Worm (Caenorhabditis elegans) whole organism, young adult: ENCODE measurements around the gene grk-1.
A peak's percentile ranks its signal among the peaks of the same experiment; 100 is the strongest.

Source experiments
- B0261.1 ChIP-seq: sonication (generic microtip); optimal IDR thresholded peaks from 2 replicates; lab custom pipeline; 2016; ENCODE audit warnings: mild to moderate bottlenecking, missing genetic modification characterization, moderate library complexity, missing compliant biosample characterization
- D2030.7 ChIP-seq: fragments of 200-800 bp; sonication (Bioruptor generic); IDR thresholded peaks from 2 replicates; pipeline ENCODE4 v1.3.6; 2022; ENCODE audit warnings: missing genetic modification reagents, missing genetic modification characterization, missing compliant biosample characterization
- F10E7.11 ChIP-seq: sonication (generic microtip); optimal IDR thresholded peaks from 2 replicates; lab custom pipeline; 2017; ENCODE audit warnings: mild to moderate bottlenecking, missing genetic modification characterization, moderate library complexity, missing compliant biosample characterization
- F39B2.1 ChIP-seq: fragments of 200-800 bp; sonication (Bioruptor generic); IDR thresholded peaks from 2 replicates; pipeline ENCODE4 v1.3.6; 2022; ENCODE audit warnings: missing genetic modification reagents, missing genetic modification characterization, missing compliant biosample characterization
- K12H6.12 ChIP-seq: fragments of 200-800 bp; sonication (Bioruptor generic); optimal IDR thresholded peaks from 2 replicates; lab custom pipeline; 2018; ENCODE audit warnings: mild to moderate bottlenecking, missing genetic modification characterization, missing compliant biosample characterization
- T26A5.8 ChIP-seq: sonication (generic microtip); optimal IDR thresholded peaks from 2 replicates; lab custom pipeline; 2016; ENCODE audit warnings: missing genetic modification characterization, missing compliant biosample characterization
- Y53F4B.3 ChIP-seq: fragments of 200-800 bp; sonication (Bioruptor generic); IDR thresholded peaks from 2 replicates; pipeline ENCODE4 v1.3.6; 2022; ENCODE audit warnings: missing genetic modification reagents, missing genetic modification characterization, missing compliant biosample characterization
- Y56A3A.18 ChIP-seq: fragments of 200-800 bp; sonication (Bioruptor generic); IDR thresholded peaks from 2 replicates; pipeline ENCODE4 v1.3.6; 2022; ENCODE audit warnings: missing genetic modification reagents, missing genetic modification characterization, missing compliant biosample characterization
- Y79H2A.3 ChIP-seq: fragments of 200-800 bp; sonication (Bioruptor generic); conservative IDR thresholded peaks from 2 replicates; pipeline ENCODE4 v1.3.6; 2022; ENCODE audit warnings: missing genetic modification reagents, missing genetic modification characterization, missing compliant biosample characterization
- Y95B8A.8 ChIP-seq: fragments of 200-800 bp; sonication (Bioruptor generic); IDR thresholded peaks from 2 replicates; pipeline ENCODE4 v1.3.6; 2022; ENCODE audit warnings: missing genetic modification reagents, missing genetic modification characterization, missing compliant biosample characterization
- ZK185.1 ChIP-seq: sonication (generic microtip); optimal IDR thresholded peaks from 2 replicates; lab custom pipeline; 2016; ENCODE audit warnings: mild to moderate bottlenecking, missing genetic modification characterization, missing compliant biosample characterization; ENCODE audit not compliant: poor library complexity, severe bottlenecking
- ama-1 ChIP-seq, 3 experiments: fragments of 150-350 bp in 1 of 3; sonication (generic microtip) in 2 of 3; optimal IDR thresholded peaks; 2 replicates each; lab custom pipeline; 2014 to 2018; ENCODE audit warnings: missing biosample characterization in 2 of 3, missing genetic modification characterization in 2 of 3, missing genetic modification reagents in 2 of 3
- aptf-3 ChIP-seq: fragments of 200-800 bp; sonication (Bioruptor generic); IDR thresholded peaks from 2 replicates; pipeline ENCODE4 v1.3.6; 2022; ENCODE audit warnings: missing genetic modification characterization, missing compliant biosample characterization
- athp-1 ChIP-seq: sonication (generic microtip); optimal IDR thresholded peaks from 2 replicates; lab custom pipeline; 2017; ENCODE audit warnings: mild to moderate bottlenecking, missing genetic modification characterization, missing compliant biosample characterization
- bed-1 ChIP-seq: fragments of 200-800 bp; sonication (Bioruptor generic); IDR thresholded peaks from 2 replicates; pipeline ENCODE4 v1.3.6; 2022; ENCODE audit warnings: missing genetic modification reagents, missing genetic modification characterization, missing compliant biosample characterization
- bed-2 ChIP-seq: fragments of 200-800 bp; sonication (Bioruptor generic); IDR thresholded peaks from 2 replicates; pipeline ENCODE4 v1.3.6; 2022; ENCODE audit warnings: missing genetic modification reagents, missing genetic modification characterization, missing compliant biosample characterization
- ceh-27 ChIP-seq: fragments of 200-800 bp; sonication (Bioruptor generic); optimal IDR thresholded peaks from 2 replicates; lab custom pipeline; 2018; ENCODE audit warnings: mild to moderate bottlenecking, missing genetic modification characterization, moderate library complexity, missing compliant biosample characterization
- ceh-40 ChIP-seq: fragments of 200-800 bp; sonication (Bioruptor generic); IDR thresholded peaks from 2 replicates; pipeline ENCODE4 v1.3.6; 2022; ENCODE audit warnings: missing genetic modification characterization, missing compliant biosample characterization
- dpl-1 ChIP-seq: fragments of 150-350 bp; optimal IDR thresholded peaks from 2 replicates; lab custom pipeline; 2014; ENCODE audit warnings: missing biosample characterization, missing genetic modification reagents, missing genetic modification characterization
- egl-44 ChIP-seq: fragments of 200-800 bp; sonication (Bioruptor generic); IDR thresholded peaks from 2 replicates; pipeline ENCODE4 v1.3.6; 2022; ENCODE audit warnings: missing genetic modification reagents, missing genetic modification characterization, missing compliant biosample characterization
- gei-17 ChIP-seq: fragments of 200-800 bp; sonication (Bioruptor generic); optimal IDR thresholded peaks from 2 replicates; lab custom pipeline; 2018; ENCODE audit warnings: mild to moderate bottlenecking, missing genetic modification characterization, missing compliant biosample characterization
- hmg-1.2 ChIP-seq: fragments of 200-800 bp; sonication (Bioruptor generic); IDR thresholded peaks from 2 replicates; pipeline ENCODE4 v1.3.6; 2022; ENCODE audit warnings: missing genetic modification reagents, missing genetic modification characterization, missing compliant biosample characterization
- hrde-1 ChIP-seq: sonication (generic microtip); optimal IDR thresholded peaks from 2 replicates; lab custom pipeline; 2016; ENCODE audit warnings: missing genetic modification characterization, mild to moderate bottlenecking, missing compliant biosample characterization, moderate library complexity, missing genotype, missing genetic modification reagents, borderline replicate concordance
- lin-26 ChIP-seq: fragments of 200-800 bp; sonication (Bioruptor generic); IDR thresholded peaks from 2 replicates; pipeline ENCODE4 v1.3.6; 2022; ENCODE audit warnings: missing genetic modification reagents, missing genetic modification characterization, missing compliant biosample characterization
- lin-40 ChIP-seq: sonication (generic microtip); optimal IDR thresholded peaks from 2 replicates; lab custom pipeline; 2016; ENCODE audit warnings: missing genetic modification characterization, mild to moderate bottlenecking, missing compliant biosample characterization, missing genotype, missing genetic modification reagents
- madf-3 ChIP-seq: fragments of 200-800 bp; sonication (Bioruptor generic); IDR thresholded peaks from 2 replicates; pipeline ENCODE4 v1.3.6; 2022; ENCODE audit warnings: missing genetic modification reagents, missing genetic modification characterization, missing compliant biosample characterization
- mes-4 ChIP-seq: sonication (generic microtip); optimal IDR thresholded peaks from 2 replicates; lab custom pipeline; 2016; ENCODE audit warnings: missing genotype, missing genetic modification characterization, missing compliant biosample characterization
- nfya-2 ChIP-seq: fragments of 200-800 bp; sonication (Bioruptor generic); IDR thresholded peaks from 2 replicates; pipeline ENCODE4 v1.3.6; 2022; ENCODE audit warnings: missing genetic modification reagents, missing genetic modification characterization, missing compliant biosample characterization
- nhr-179 ChIP-seq: sonication (generic microtip); optimal IDR thresholded peaks from 2 replicates; lab custom pipeline; 2016; ENCODE audit warnings: mild to moderate bottlenecking, missing genetic modification characterization, missing compliant biosample characterization
- nhr-27 ChIP-seq: fragments of 200-800 bp; sonication (Bioruptor generic); optimal IDR thresholded peaks from 2 replicates; lab custom pipeline; 2018; ENCODE audit warnings: mild to moderate bottlenecking, missing genetic modification characterization, moderate library complexity, missing compliant biosample characterization
- nhr-80 ChIP-seq: sonication (generic microtip); optimal IDR thresholded peaks from 2 replicates; lab custom pipeline; 2016; ENCODE audit warnings: missing genetic modification characterization, missing compliant biosample characterization
- pbrm-1 ChIP-seq: fragments of 200-800 bp; sonication (Bioruptor generic); IDR thresholded peaks from 2 replicates; pipeline ENCODE4 v1.3.6; 2022; ENCODE audit warnings: missing genetic modification reagents, missing genetic modification characterization, missing compliant biosample characterization
- rcor-1 ChIP-seq: fragments of 200-800 bp; sonication (Bioruptor generic); IDR thresholded peaks from 2 replicates; pipeline ENCODE4 v1.3.6; 2022; ENCODE audit warnings: missing genetic modification reagents, missing genetic modification characterization, missing compliant biosample characterization
- rec-8 ChIP-seq, 2 experiments: sonication (generic microtip); optimal IDR thresholded peaks; 2 replicates each; lab custom pipeline; 2016; ENCODE audit warnings: mild to moderate bottlenecking in 2 of 2, missing genetic modification characterization in 2 of 2, missing genetic modification reagents in 2 of 2, missing genotype in 2 of 2, missing biosample characterization in 1 of 2, missing compliant biosample characterization in 1 of 2, moderate library complexity in 1 of 2
- rpc-1 ChIP-seq, 2 experiments: fragments of 150-350 bp in 1 of 2; sonication (generic microtip) in 1 of 2; optimal IDR thresholded peaks; 2 replicates each; lab custom pipeline; 2014 to 2018; ENCODE audit warnings: missing biosample characterization in 1 of 2, missing genetic modification characterization in 1 of 2, missing genetic modification reagents in 1 of 2, missing genotype in 1 of 2
- snpc-3.4 ChIP-seq: sonication (generic microtip); optimal IDR thresholded peaks from 2 replicates; lab custom pipeline; 2017; ENCODE audit warnings: missing genetic modification characterization, mild to moderate bottlenecking, missing compliant biosample characterization, antibody characterized with exemption, moderate library complexity, missing genotype, missing genetic modification reagents
- snpc-4 ChIP-seq, 5 experiments: fragments of 150-350 bp in 1 of 5; sonication (generic microtip) in 4 of 5; optimal IDR thresholded peaks; 2 replicates each; lab custom pipeline; 2014 to 2018; ENCODE audit warnings: missing genetic modification characterization in 5 of 5, missing biosample characterization in 3 of 5, antibody characterized with exemption in 2 of 5, mild to moderate bottlenecking in 2 of 5, missing compliant biosample characterization in 2 of 5, missing genotype in 2 of 5, moderate library complexity in 2 of 5, missing genetic modification reagents in 1 of 5
- tbp1 ChIP-seq: fragments of 200-800 bp; sonication (Bioruptor generic); optimal IDR thresholded peaks from 2 replicates; lab custom pipeline; 2018; ENCODE audit warnings: mild to moderate bottlenecking, missing genetic modification characterization, missing compliant biosample characterization
- tlf-1 ChIP-seq: fragments of 200-800 bp; sonication (Bioruptor generic); optimal IDR thresholded peaks from 2 replicates; lab custom pipeline; 2018; ENCODE audit warnings: mild to moderate bottlenecking, missing genetic modification characterization, missing compliant biosample characterization
- unc-130 ChIP-seq: sonication (generic microtip); optimal IDR thresholded peaks from 2 replicates; lab custom pipeline; 2016; ENCODE audit warnings: missing genetic modification reagents, missing genetic modification characterization, missing compliant biosample characterization
- zim-3 ChIP-seq: sonication (generic microtip); optimal IDR thresholded peaks from 2 replicates; lab custom pipeline; 2017; ENCODE audit warnings: mild to moderate bottlenecking, missing genetic modification characterization, moderate library complexity, missing compliant biosample characterization
- ztf-18 ChIP-seq: sonication (generic microtip); optimal IDR thresholded peaks from 2 replicates; lab custom pipeline; 2016; ENCODE audit warnings: missing genotype, mild to moderate bottlenecking, missing genetic modification characterization, missing compliant biosample characterization
- ztf-25 ChIP-seq: fragments of 200-800 bp; sonication (Bioruptor generic); IDR thresholded peaks from 2 replicates; pipeline ENCODE4 v1.3.6; 2022; ENCODE audit warnings: missing genetic modification reagents, missing genetic modification characterization, missing compliant biosample characterization
- ztf-26 ChIP-seq: sonication (generic microtip); optimal IDR thresholded peaks from 2 replicates; lab custom pipeline; 2017; ENCODE audit warnings: missing genetic modification characterization, missing compliant biosample characterization
- ztf-28 ChIP-seq: fragments of 200-800 bp; sonication (Bioruptor generic); IDR thresholded peaks from 2 replicates; pipeline ENCODE4 v1.3.6; 2022; ENCODE audit warnings: missing genetic modification reagents, missing genetic modification characterization, missing compliant biosample characterization
- ztf-6 ChIP-seq: fragments of 200-800 bp; sonication (Bioruptor generic); IDR thresholded peaks from 2 replicates; pipeline ENCODE4 v1.3.6; 2022; ENCODE audit warnings: missing genetic modification reagents, missing genetic modification characterization, missing compliant biosample characterization

The grk-1 gene

ce11 chrX:10017975-10018654, 19.1 kb upstream of the grk-1 start, which contains the start of gene F19C6.4:
TSS of gene F19C6.4 (minus strand) at chrX:10018025.
- TF ChIP-seq rpc-1 (optimal IDR thresholded peaks at IDR 0.05; lab: Kevin White, UChicago) (peak; percentile 84), rpc-1 (tag; optimal IDR thresholded peaks at IDR 0.05; lab: Kevin White, UChicago) (peak; percentile 91), T26A5.8 (tag; lab: Kevin White, UChicago) (no peak), ceh-40 (GFP tag; lab: Robert Waterston, UW) (peak; percentile 77), gei-17 (GFP tag; lab: Kevin White, UChicago) (no peak), lin-40 (tag; lab: Kevin White, UChicago) (no peak), K12H6.12 (tag; lab: Kevin White, UChicago) (no peak), rec-8 (tag; optimal IDR thresholded peaks at IDR 0.05; lab: Kevin White, UChicago) (peak in 1 of 2 experiments; percentile 65), bed-1 (no peak), nhr-80 (tag; lab: Kevin White, UChicago) (peak; percentile 11), F10E7.11 (tag; lab: Kevin White, UChicago) (no peak), ztf-6 (no peak), snpc-4 (GFP tag; optimal IDR thresholded peaks at IDR 0.05; lab: Kevin White, UChicago) (peak; percentile 56), snpc-4 (tag; optimal IDR thresholded peaks at IDR 0.05; lab: Kevin White, UChicago) (no peak), bed-2 (GFP tag; lab: Robert Waterston, UW) (no peak), aptf-3 (GFP tag; lab: Robert Waterston, UW) (no peak), hrde-1 (tag; lab: Kevin White, UChicago) (peak; percentile 35), Y56A3A.18 (GFP tag; lab: Robert Waterston, UW) (peak; percentile 79), tbp1 (GFP tag; lab: Kevin White, UChicago) (peak; percentile 90), nfya-2 (GFP tag; lab: Robert Waterston, UW) (no peak), snpc-3.4 (tag; lab: Kevin White, UChicago) (peak; percentile 37), madf-3 (GFP tag; lab: Robert Waterston, UW) (no peak), lin-26 (GFP tag; lab: Robert Waterston, UW) (peak; percentile 78), B0261.1 (peak; percentile 82), nhr-27 (no peak), egl-44 (GFP tag; lab: Robert Waterston, UW) (peak; percentile 54; the same call in 1 of the 2 replicates), F39B2.1 (GFP tag; lab: Robert Waterston, UW) (0 out of 2 replicates have a peak, but pooled peaks have one; percentile 48), Y95B8A.8 (GFP tag; lab: Robert Waterston, UW) (no peak), ztf-28 (0 out of 2 replicates have a peak, but pooled peaks have one; percentile 45), pbrm-1 (GFP tag; lab: Robert Waterston, UW) (peak; percentile 75; the same call in 1 of the 2 replicates), ama-1 (optimal IDR thresholded peaks at IDR 0.05; lab: Kevin White, UChicago) (no peak), ama-1 (GFP tag; optimal IDR thresholded peaks at IDR 0.05; lab: Kevin White, UChicago) (peak in 1 of 2 experiments; percentile 60), ztf-26 (no peak), Y79H2A.3 (GFP tag; lab: Robert Waterston, UW) (no peak), mes-4 (no peak), dpl-1 (GFP tag; lab: Kevin White, UChicago) (no peak), tlf-1 (GFP tag; lab: Kevin White, UChicago) (no peak), D2030.7 (peak; percentile 76), ztf-18 (tag; lab: Kevin White, UChicago) (peak; percentile 31), ceh-27 (GFP tag; lab: Kevin White, UChicago) (no peak), Y53F4B.3 (no peak), hmg-1.2 (peak; percentile 60), ZK185.1 (peak; percentile 45), nhr-179 (tag; lab: Kevin White, UChicago) (peak; percentile 47), athp-1 (no peak), unc-130 (GFP tag; lab: Kevin White, UChicago) (peak; percentile 43), rcor-1 (0 out of 2 replicates have a peak, but pooled peaks have one; percentile 40), zim-3 (no peak), ztf-25 (0 out of 2 replicates have a peak, but pooled peaks have one; percentile 62)
